Worm (Caenorhabditis elegans): ENCODE measurements around the gene fkh-6.
A peak's percentile ranks its signal among the peaks of the same experiment; 100 is the strongest.

Gene fkh-6

DNA sequence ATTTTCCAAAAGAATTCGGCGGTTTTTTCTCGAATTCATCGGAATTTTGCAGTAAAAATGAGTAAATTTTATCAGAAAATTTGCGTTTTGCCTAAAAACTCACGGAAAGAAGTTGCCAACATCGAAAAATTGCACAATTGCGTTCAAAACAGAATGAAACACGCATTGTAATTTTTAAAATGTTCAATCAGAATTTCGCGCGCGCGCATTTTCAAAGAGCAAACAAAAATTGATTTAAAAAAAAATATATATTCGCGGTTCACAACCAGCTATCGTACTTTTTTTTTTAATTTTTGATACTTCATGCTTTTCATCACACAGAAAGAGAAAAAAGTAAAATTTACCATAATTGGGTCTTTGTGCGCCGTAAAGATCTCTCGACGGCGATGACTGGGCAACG lies 8.3 kb downstream of the fkh-6 start:
- TF ChIP-seq hmg-11 (tag; optimal IDR thresholded peaks at IDR 0.05) (no peak), R02D3.7 (tag; optimal IDR thresholded peaks at IDR 0.05) (no peak), nfya-1 (tag; optimal IDR thresholded peaks at IDR 0.05; ENCODE audit: insufficient read depth) (no peak), nhr-28 (tag; optimal IDR thresholded peaks at IDR 0.05) (no peak), nhr-77 (tag; optimal IDR thresholded peaks at IDR 0.05) (no peak), egl-5 (tag; optimal IDR thresholded peaks at IDR 0.05) (no peak), ceh-28 (tag; optimal IDR thresholded peaks at IDR 0.05) (no peak), unc-62 (GFP tag; optimal IDR thresholded peaks at IDR 0.05) (no peak), fkh-2 (tag; optimal IDR thresholded peaks at IDR 0.05) (no peak), eor-1 (tag; optimal IDR thresholded peaks at IDR 0.05) (no peak), elt-1 (tag; optimal IDR thresholded peaks at IDR 0.05) (no peak), pqm-1 (tag; optimal IDR thresholded peaks at IDR 0.05) (no peak), aly-2 (tag; optimal IDR thresholded peaks at IDR 0.05) (no peak), snpc-4 (tag; optimal IDR thresholded peaks at IDR 0.05) (no peak), tbx-2 (tag; optimal IDR thresholded peaks at IDR 0.05) (no peak), unc-39 (tag; optimal IDR thresholded peaks at IDR 0.05) (no peak), nhr-43 (tag; optimal IDR thresholded peaks at IDR 0.05; ENCODE audit: poor library complexity, severe bottlenecking) (no peak)

DNA sequence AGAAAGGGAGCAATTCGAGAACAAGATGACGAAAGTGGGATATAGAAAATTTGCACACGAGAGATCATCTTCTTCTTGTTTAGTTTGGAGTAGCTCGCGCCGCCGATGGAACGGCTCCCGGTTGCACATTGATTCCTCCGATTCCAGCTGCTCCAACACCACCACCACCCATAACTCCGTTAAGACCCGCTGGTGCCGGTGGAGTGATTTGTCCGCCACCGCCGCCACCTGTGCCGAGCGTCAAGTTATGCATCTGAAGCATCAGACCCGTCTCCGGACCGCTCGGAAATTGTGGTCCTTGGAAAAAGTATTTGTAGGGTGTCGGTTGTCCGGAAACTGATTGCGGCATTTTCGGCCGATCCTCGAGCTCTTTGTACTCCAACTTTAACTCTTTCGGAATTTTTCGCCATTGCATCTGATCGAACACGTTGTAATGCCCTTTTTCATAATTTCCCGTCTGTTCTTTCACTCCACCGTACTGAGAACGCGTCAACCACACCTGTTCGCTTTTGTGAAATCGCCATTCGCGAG lies 10.3 kb downstream of the fkh-6 start:
- no peak for TF ChIP-seq hmg-11 (tag; optimal IDR thresholded peaks at IDR 0.05)
- TF ChIP-seq egl-5 (tag; optimal IDR thresholded peaks at IDR 0.05), result no peak
- TF ChIP-seq unc-39 (tag; optimal IDR thresholded peaks at IDR 0.05), result no peak
- TF ChIP-seq pha-4 (tag; optimal IDR thresholded peaks at IDR 0.05), result no peak
- no peak for TF ChIP-seq nhr-76 (tag; optimal IDR thresholded peaks at IDR 0.05)
- TF ChIP-seq fkh-10 (GFP tag; optimal IDR thresholded peaks at IDR 0.05), result no peak
- TF ChIP-seq fkh-2 (tag; optimal IDR thresholded peaks at IDR 0.05), result no peak

DNA sequence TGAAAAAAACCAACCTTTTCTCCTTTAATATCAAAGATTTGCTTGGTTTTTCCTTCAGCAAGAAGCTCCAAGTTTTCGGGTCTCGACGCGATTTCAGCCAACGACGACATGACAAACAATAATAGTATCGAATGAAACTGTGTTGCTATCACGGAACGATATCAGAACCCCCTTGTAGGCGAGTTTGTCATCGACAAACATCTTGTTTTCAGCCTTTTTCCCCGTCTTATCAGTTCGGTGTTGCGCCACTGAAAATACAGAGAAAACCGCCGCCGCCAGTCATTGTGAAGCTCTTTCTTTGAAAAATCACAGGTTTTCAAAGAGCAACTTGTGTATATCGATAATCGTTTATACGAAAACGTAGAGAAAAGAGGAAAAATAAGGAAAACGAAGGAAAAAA lies 10.8 kb downstream of the fkh-6 start, which contains the start of gene paic-1:
paic-1 (minus strand) TSS at position 120 of the 400 bp plus-strand sequence.
- TF ChIP-seq skn-1 (tag; optimal IDR thresholded peaks at IDR 0.05), result peak; percentile 21
- peak; percentile 21 for TF ChIP-seq nhr-43 (tag; optimal IDR thresholded peaks at IDR 0.05; ENCODE audit: poor library complexity, severe bottlenecking)
- peak; percentile 32 for TF ChIP-seq pqm-1 (tag; optimal IDR thresholded peaks at IDR 0.05)
- no peak for TF ChIP-seq unc-62 (GFP tag; optimal IDR thresholded peaks at IDR 0.05)
- peak; percentile 82 for TF ChIP-seq ama-1 (optimal IDR thresholded peaks at IDR 0.05)
- peak; percentile 24 for TF ChIP-seq pha-4 (tag; optimal IDR thresholded peaks at IDR 0.05)
- TF ChIP-seq elt-1 (tag; optimal IDR thresholded peaks at IDR 0.05), result no peak
- TF ChIP-seq elt-2 (tag; optimal IDR thresholded peaks at IDR 0.05), result peak; percentile 80

DNA sequence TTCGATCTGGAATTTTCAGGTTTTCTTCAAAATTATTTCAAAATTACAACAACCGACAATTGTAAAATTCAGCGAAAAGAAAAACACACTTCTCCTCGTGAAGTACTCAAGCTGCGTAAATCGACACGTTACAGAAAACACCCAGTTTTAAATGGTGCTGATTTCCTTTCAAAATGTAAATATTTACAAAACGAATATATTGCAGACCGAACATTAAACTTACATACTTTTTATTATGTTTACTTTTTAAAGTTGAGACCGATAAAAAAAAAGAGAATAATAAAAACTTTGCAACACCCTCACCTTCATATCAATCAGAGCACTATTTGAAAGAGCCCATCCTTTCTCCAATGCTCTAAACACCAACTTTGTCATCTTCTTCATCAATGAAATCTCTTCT lies 12.4 kb downstream of the fkh-6 start:
- TF ChIP-seq ceh-82 (tag; optimal IDR thresholded peaks at IDR 0.05) (no peak), pha-4 (tag; optimal IDR thresholded peaks at IDR 0.05) (peak; percentile 78), lin-39 (tag; optimal IDR thresholded peaks at IDR 0.05) (no peak), elt-2 (tag; optimal IDR thresholded peaks at IDR 0.05) (peak; percentile 0), ztf-4 (tag; optimal IDR thresholded peaks at IDR 0.05) (no peak)

DNA sequence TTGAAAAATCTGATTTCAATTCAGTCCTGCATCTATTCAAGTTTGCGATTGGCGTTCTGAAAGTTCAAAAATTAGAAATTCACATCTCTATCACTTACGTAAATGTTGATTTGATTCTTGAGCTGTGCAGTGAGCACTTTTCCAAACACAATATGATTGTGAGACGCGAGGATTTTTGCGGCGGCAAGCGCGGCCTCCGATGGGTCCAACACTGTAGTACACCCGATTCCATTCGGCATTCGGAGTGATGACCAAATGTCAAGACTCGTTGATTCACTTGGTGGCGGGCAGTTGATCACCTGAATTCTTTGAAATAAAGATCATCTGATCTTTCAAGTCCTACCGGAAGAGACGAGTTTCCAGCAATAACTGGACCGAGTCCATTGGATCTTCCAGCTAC lies 13.5 kb downstream of the fkh-6 start:
- TF ChIP-seq snpc-4 (tag; optimal IDR thresholded peaks at IDR 0.05) (no peak), skn-1 (tag; optimal IDR thresholded peaks at IDR 0.05) (no peak), nhr-43 (tag; optimal IDR thresholded peaks at IDR 0.05; ENCODE audit: poor library complexity, severe bottlenecking) (no peak), nhr-28 (tag; optimal IDR thresholded peaks at IDR 0.05) (no peak), R02D3.7 (tag; optimal IDR thresholded peaks at IDR 0.05) (no peak), nfya-1 (tag; optimal IDR thresholded peaks at IDR 0.05; ENCODE audit: insufficient read depth) (no peak), hmg-11 (tag; optimal IDR thresholded peaks at IDR 0.05) (no peak), mdl-1 (tag; optimal IDR thresholded peaks at IDR 0.05) (no peak), nhr-12 (tag; optimal IDR thresholded peaks at IDR 0.05) (no peak)

DNA sequence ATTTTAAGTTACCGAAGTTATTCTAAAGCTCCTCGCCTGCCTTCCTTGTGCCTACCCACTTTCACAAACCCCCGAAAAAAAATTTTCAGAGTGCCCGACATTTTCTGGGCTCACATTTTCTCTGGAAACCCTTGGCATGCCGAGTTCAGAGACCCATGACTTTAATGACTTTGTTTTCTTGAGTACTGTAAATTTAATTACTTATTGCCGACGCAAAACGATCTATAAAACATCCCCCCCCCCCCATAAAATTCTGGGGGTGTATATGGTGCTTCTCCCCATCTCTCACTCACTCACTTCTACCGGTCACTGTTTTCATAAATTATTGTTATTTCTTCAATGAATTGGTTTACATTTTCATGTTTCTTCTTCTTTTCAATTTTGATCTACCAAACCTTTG lies 15.3 kb downstream of the fkh-6 start, which contains the start of gene try-9:
try-9 (plus strand) TSS at position 301 of the 400 bp plus-strand sequence.
- no peak for TF ChIP-seq nhr-67 (tag; optimal IDR thresholded peaks at IDR 0.05)
- no peak for TF ChIP-seq unc-62 (GFP tag; optimal IDR thresholded peaks at IDR 0.05)
- TF ChIP-seq mdl-1 (tag; optimal IDR thresholded peaks at IDR 0.05), result no peak
- TF ChIP-seq elt-3 (tag; optimal IDR thresholded peaks at IDR 0.05), result no peak
- TF ChIP-seq skn-1 (tag; optimal IDR thresholded peaks at IDR 0.05), result no peak
- no peak for TF ChIP-seq lin-39 (tag; optimal IDR thresholded peaks at IDR 0.05)
- TF ChIP-seq nhr-76 (tag; optimal IDR thresholded peaks at IDR 0.05), result no peak
- no peak for TF ChIP-seq fos-1 (tag; optimal IDR thresholded peaks at IDR 0.05)
- no peak for TF ChIP-seq hmg-11 (tag; optimal IDR thresholded peaks at IDR 0.05)
- TF ChIP-seq egl-5 (tag; optimal IDR thresholded peaks at IDR 0.05), result no peak
- no peak for TF ChIP-seq ceh-28 (tag; optimal IDR thresholded peaks at IDR 0.05)
- TF ChIP-seq unc-39 (tag; optimal IDR thresholded peaks at IDR 0.05), result no peak
- no peak for TF ChIP-seq lin-15B (tag; optimal IDR thresholded peaks at IDR 0.05)
- TF ChIP-seq sea-2 (GFP tag; optimal IDR thresholded peaks at IDR 0.05), result no peak
- no peak for TF ChIP-seq mml-1 (tag; optimal IDR thresholded peaks at IDR 0.05)
- no peak for TF ChIP-seq nhr-11 (tag; optimal IDR thresholded peaks at IDR 0.05)

Measured in whole organism, L3 larva.